Worm (Caenorhabditis elegans): ENCODE results near the gene ptr-18.

ce11 chrII:12997413-12997812 is 32.1 kb downstream of the ptr-18 start, which contains the start of gene Y38F1A.7:
- TF ChIP-seq arid-1 (GFP tag; conservative IDR thresholded peaks at IDR 0.05) = no peak
- TF ChIP-seq R02D3.7 (tag; optimal IDR thresholded peaks at IDR 0.05) = no peak
- no peak for TF ChIP-seq nhr-237 (tag; optimal IDR thresholded peaks at IDR 0.05)
- no peak for TF ChIP-seq mdt-29 (GFP tag; IDR thresholded peaks at IDR 0.05)
- no peak for TF ChIP-seq mdl-1 (tag; optimal IDR thresholded peaks at IDR 0.05)
- no peak for TF ChIP-seq nhr-11 (tag; optimal IDR thresholded peaks at IDR 0.05)
- TF ChIP-seq nhr-28 (tag; optimal IDR thresholded peaks at IDR 0.05) = no peak
